Worm (Caenorhabditis elegans): ENCODE results near the gene aakg-3.

The aakg-3 gene

ce11 chrX:2946508-2947005, 29.7 kb upstream of the aakg-3 start, which contains the start of the genes Y41G9A.10 and Y41G9A.5:
Y41G9A.10 (minus strand) TSS chrX:2946558.
Y41G9A.5 (plus strand) TSS chrX:2946667.
- TF ChIP-seq ceh-2 (tag; optimal IDR thresholded peaks at IDR 0.05), result no peak
- no peak for TF ChIP-seq mec-3 (tag; optimal IDR thresholded peaks at IDR 0.05; ENCODE audit: borderline replicate concordance)
- TF ChIP-seq K09A11.1 (tag; optimal IDR thresholded peaks at IDR 0.05; ENCODE audit: insufficient read depth), result no peak

ce11 chrX:2950234-2950633, 26.0 kb upstream of the aakg-3 start:
- TF ChIP-seq unc-55 (GFP tag; optimal IDR thresholded peaks at IDR 0.05), result peak; percentile 41
- TF ChIP-seq pat-9 (tag; optimal IDR thresholded peaks at IDR 0.05), result no peak
- TF ChIP-seq ceh-18 (tag; optimal IDR thresholded peaks at IDR 0.05), result peak; percentile 61

ce11 chrX:2953522-2954032, 22.7 kb upstream of the aakg-3 start:
- TF ChIP-seq tbx-2 (tag; optimal IDR thresholded peaks at IDR 0.05) (no peak), Y22D7AL.16 (tag; optimal IDR thresholded peaks at IDR 0.05) (no peak), unc-42 (tag; optimal IDR thresholded peaks at IDR 0.05) (peak; percentile 64), madf-2 (tag; optimal IDR thresholded peaks at IDR 0.05) (no peak), pag-3 (tag; optimal IDR thresholded peaks at IDR 0.05; ENCODE audit: borderline replicate concordance) (no peak), T23F11.4 (GFP tag; optimal IDR thresholded peaks at IDR 0.05) (no peak), C08G9.2 (tag; optimal IDR thresholded peaks at IDR 0.05) (no peak), ceh-22 (tag; optimal IDR thresholded peaks at IDR 0.05) (no peak)

ce11 chrX:2955628-2956027, 20.6 kb upstream of the aakg-3 start:
- TF ChIP-seq hlh-8 (tag; optimal IDR thresholded peaks at IDR 0.05), result no peak
- TF ChIP-seq hlh-13 (GFP tag; optimal IDR thresholded peaks at IDR 0.05), result no peak
- no peak for TF ChIP-seq pat-9 (tag; optimal IDR thresholded peaks at IDR 0.05)
- TF ChIP-seq odd-2 (tag; optimal IDR thresholded peaks at IDR 0.05), result no peak
- TF ChIP-seq ama-1 (optimal IDR thresholded peaks at IDR 0.05), result no peak
- no peak for TF ChIP-seq ref-2 (tag; optimal IDR thresholded peaks at IDR 0.05)
- TF ChIP-seq pha-2 (tag; optimal IDR thresholded peaks at IDR 0.05), result no peak
- TF ChIP-seq dve-1 (tag; optimal IDR thresholded peaks at IDR 0.05), result no peak
- no peak for TF ChIP-seq unc-42 (tag; optimal IDR thresholded peaks at IDR 0.05)
- TF ChIP-seq nfya-1 (tag; optimal IDR thresholded peaks at IDR 0.05), result no peak

- TF ChIP-seq unc-3 (GFP tag; conservative IDR thresholded peaks at IDR 0.05) (no peak), unc-3 (tag; optimal IDR thresholded peaks at IDR 0.05) (peak; percentile 18), nhr-232 (tag; optimal IDR thresholded peaks at IDR 0.05) (no peak), T23F11.4 (GFP tag; optimal IDR thresholded peaks at IDR 0.05) (no peak)
These were observed 18.7 kb upstream of the aakg-3 start, which contains the start of gene gbb-1 for ce11 chrX:2957446-2957985. gbb-1 (plus strand) TSS chrX:2957935.

ce11 chrX:2960703-2961102, 15.5 kb upstream of the aakg-3 start:
- TF ChIP-seq fkh-6 (tag; optimal IDR thresholded peaks at IDR 0.05) (no peak), hlh-6 (tag; optimal IDR thresholded peaks at IDR 0.05) (no peak), ama-1 (optimal IDR thresholded peaks at IDR 0.05) (no peak), unc-86 (tag; optimal IDR thresholded peaks at IDR 0.05) (no peak), pros-1 (tag; optimal IDR thresholded peaks at IDR 0.05) (no peak), elt-4 (tag; optimal IDR thresholded peaks at IDR 0.05) (no peak), madf-2 (tag; optimal IDR thresholded peaks at IDR 0.05) (no peak)

- TF ChIP-seq lim-6 (tag; optimal IDR thresholded peaks at IDR 0.05) (no peak), elt-2 (tag; optimal IDR thresholded peaks at IDR 0.05) (peak; percentile 11)
These were observed 10.0 kb upstream of the aakg-3 start for ce11 chrX:2966252-2966651.
